Fruit fly (Drosophila melanogaster) whole organism, embryonic: ENCODE results near the gene qless.

Experiments used
- Antp ChIP-seq: fragments of 200-800 bp; sonication (Bioruptor generic); optimal IDR thresholded peaks from 3 replicates; lab custom pipeline; 2016; ENCODE audit warnings: missing biosample characterization, missing genetic modification characterization
- BtbVII ChIP-seq: fragments of 200-800 bp; sonication (Bioruptor generic); optimal IDR thresholded peaks from 3 replicates; lab custom pipeline; 2017; ENCODE audit warnings: missing biosample characterization, mild to moderate bottlenecking, missing genetic modification characterization
- CG10366 ChIP-seq: fragments of 200-800 bp; sonication (Bioruptor generic); IDR thresholded peaks from 2 replicates; pipeline ENCODE4 v1.3.6; 2022; ENCODE audit warnings: missing biosample characterization, missing genetic modification characterization
- CG1233 ChIP-seq: fragments of 200-800 bp; sonication (Bioruptor generic); optimal IDR thresholded peaks from 4 replicates; lab custom pipeline; 2018; ENCODE audit warnings: missing biosample characterization, mild to moderate bottlenecking, missing genetic modification characterization
- CG13123 ChIP-seq: fragments of 200-800 bp; sonication (Bioruptor generic); optimal IDR thresholded peaks from 2 replicates; lab custom pipeline; 2016; ENCODE audit warnings: missing biosample characterization, missing genetic modification characterization
- CG13287 ChIP-seq: fragments of 200-800 bp; sonication (Bioruptor generic); IDR thresholded peaks from 2 replicates; pipeline ENCODE4 v1.3.6; 2022; ENCODE audit warnings: missing biosample characterization, missing genetic modification characterization; ENCODE audit not compliant: partially characterized antibody
- CG13296 ChIP-seq: fragments of 200-800 bp; sonication (Bioruptor generic); optimal IDR thresholded peaks from 3 replicates; lab custom pipeline; 2018; ENCODE audit warnings: missing biosample characterization, mild to moderate bottlenecking, missing genetic modification characterization
- CG13775 ChIP-seq: fragments of 200-800 bp; sonication (Bioruptor generic); optimal IDR thresholded peaks from 3 replicates; lab custom pipeline; 2017; ENCODE audit warnings: missing biosample characterization, mild to moderate bottlenecking, missing genetic modification characterization
- CG1832 ChIP-seq: fragments of 200-800 bp; sonication (Bioruptor generic); optimal IDR thresholded peaks from 2 replicates; lab custom pipeline; 2017; ENCODE audit warnings: missing biosample characterization, mild to moderate bottlenecking, missing genetic modification characterization, inconsistent platforms
- CG18764 ChIP-seq: fragments of 200-800 bp; sonication (Bioruptor generic); optimal IDR thresholded peaks from 3 replicates; lab custom pipeline; 2016; ENCODE audit warnings: missing biosample characterization, missing genetic modification characterization
- CG2120 ChIP-seq: fragments of 200-800 bp; sonication (Bioruptor generic); optimal IDR thresholded peaks from 3 replicates; lab custom pipeline; 2016; ENCODE audit warnings: missing biosample characterization, missing genetic modification characterization
- CG2678 ChIP-seq: fragments of 200-800 bp; sonication (Bioruptor generic); optimal IDR thresholded peaks from 3 replicates; lab custom pipeline; 2019; ENCODE audit warnings: missing biosample characterization, mild to moderate bottlenecking, missing genetic modification characterization, moderate library complexity
- CG2889 ChIP-seq: fragments of 200-800 bp; sonication (Bioruptor generic); IDR thresholded peaks from 3 replicates; pipeline ENCODE4 v1.3.6; 2022; ENCODE audit warnings: missing biosample characterization, missing genetic modification characterization
- CG31388 ChIP-seq: fragments of 200-800 bp; sonication (Bioruptor generic); optimal IDR thresholded peaks from 2 replicates; lab custom pipeline; 2016; ENCODE audit warnings: missing biosample characterization, missing genetic modification characterization
- CG33213 ChIP-seq: fragments of 200-800 bp; sonication (Bioruptor generic); optimal IDR thresholded peaks from 3 replicates; lab custom pipeline; 2016; ENCODE audit warnings: missing biosample characterization, missing genetic modification characterization
- CG3847 ChIP-seq: fragments of 200-800 bp; sonication (Bioruptor generic); IDR thresholded peaks from 2 replicates; pipeline ENCODE4 v1.3.6; 2022; ENCODE audit warnings: missing biosample characterization, missing genetic modification characterization
- CG6854 ChIP-seq: fragments of 200-800 bp; sonication (Bioruptor generic); optimal IDR thresholded peaks from 3 replicates; lab custom pipeline; 2017; ENCODE audit warnings: missing biosample characterization, mild to moderate bottlenecking, missing genetic modification characterization
- CG7745 ChIP-seq: fragments of 200-800 bp; sonication (Bioruptor generic); optimal IDR thresholded peaks from 2 replicates; lab custom pipeline; 2018; ENCODE audit warnings: missing biosample characterization, mild to moderate bottlenecking, missing genetic modification characterization, moderate library complexity
- CG7786 ChIP-seq: fragments of 200-800 bp; sonication (Bioruptor generic); optimal IDR thresholded peaks from 2 replicates; lab custom pipeline; 2016; ENCODE audit warnings: missing biosample characterization, missing genetic modification characterization
- CG8944 ChIP-seq: fragments of 200-800 bp; sonication (Bioruptor generic); optimal IDR thresholded peaks from 3 replicates; lab custom pipeline; 2016; ENCODE audit warnings: missing biosample characterization, missing genetic modification characterization
- D ChIP-seq, 2 experiments: fragments of 200-800 bp in 1 of 2; fragments of >200 bp in 1 of 2; sonication (Bioruptor generic) in 1 of 2; optimal IDR thresholded peaks; 2 replicates in 1 of 2; 3 replicates in 1 of 2; lab custom pipeline; 2017; ENCODE audit warnings: mild to moderate bottlenecking in 1 of 2, missing biosample characterization in 1 of 2, missing genetic modification characterization in 1 of 2, missing genetic modification reagents in 1 of 2
- Dfd ChIP-seq, 2 experiments: fragments of >200 bp; optimal IDR thresholded peaks; 2 replicates each; lab custom pipeline; 2017; ENCODE audit warnings: missing biosample characterization in 2 of 2, missing genetic modification characterization in 2 of 2
- Doc2 ChIP-seq: fragments of 200-800 bp; sonication (Bioruptor generic); IDR thresholded peaks from 2 replicates; pipeline ENCODE4 v1.3.6; 2022; ENCODE audit warnings: missing biosample characterization, missing genetic modification characterization
- Dp ChIP-seq: fragments of 200-800 bp; sonication (Bioruptor generic); optimal IDR thresholded peaks from 2 replicates; lab custom pipeline; 2018; ENCODE audit warnings: missing biosample characterization, mild to moderate bottlenecking, missing genetic modification characterization, moderate library complexity
- HLH4C ChIP-seq: fragments of 200-800 bp; sonication (Bioruptor generic); IDR thresholded peaks from 3 replicates; pipeline ENCODE4 v1.3.6; 2022; ENCODE audit warnings: missing biosample characterization, missing genetic modification characterization; ENCODE audit not compliant: partially characterized antibody
- Hmx ChIP-seq: fragments of 200-800 bp; sonication (Bioruptor generic); optimal IDR thresholded peaks from 2 replicates; lab custom pipeline; 2016; ENCODE audit warnings: missing biosample characterization, missing genetic modification characterization
- Hr78 ChIP-seq, 2 experiments: fragments of 200-800 bp in 1 of 2; fragments of >200 bp in 1 of 2; sonication (Bioruptor generic) in 1 of 2; optimal IDR thresholded peaks; 2 replicates each; lab custom pipeline; 2017 to 2019; ENCODE audit warnings: missing biosample characterization in 2 of 2, missing genetic modification characterization in 2 of 2, mild to moderate bottlenecking in 1 of 2, moderate library complexity in 1 of 2
- Mes4 ChIP-seq: fragments of 200-800 bp; sonication (Bioruptor generic); optimal IDR thresholded peaks from 2 replicates; lab custom pipeline; 2016; ENCODE audit warnings: missing biosample characterization, missing genetic modification characterization
- Nf-YA ChIP-seq: fragments of 200-800 bp; sonication (Bioruptor generic); IDR thresholded peaks from 2 replicates; pipeline ENCODE4 v1.3.6; 2022; ENCODE audit warnings: missing biosample characterization, missing genetic modification characterization
- Scr ChIP-seq: fragments of 200-800 bp; sonication (Bioruptor generic); IDR thresholded peaks from 2 replicates; pipeline ENCODE4 v1.3.6; 2022; ENCODE audit warnings: missing biosample characterization, missing genetic modification characterization; ENCODE audit not compliant: partially characterized antibody
- Six4 ChIP-seq: fragments of 200-800 bp; sonication (Bioruptor generic); optimal IDR thresholded peaks from 2 replicates; lab custom pipeline; 2016; ENCODE audit warnings: missing biosample characterization, missing genetic modification characterization
- TFAM ChIP-seq: fragments of 200-800 bp; sonication (Bioruptor generic); optimal IDR thresholded peaks from 2 replicates; lab custom pipeline; 2017; ENCODE audit warnings: missing biosample characterization, missing genetic modification characterization, inconsistent platforms
- Vsx1 ChIP-seq: fragments of 200-800 bp; sonication (Bioruptor generic); optimal IDR thresholded peaks from 2 replicates; lab custom pipeline; 2017; ENCODE audit warnings: missing biosample characterization, mild to moderate bottlenecking, missing genetic modification characterization, missing genetic modification reagents
- ap ChIP-seq: fragments of 200-800 bp; sonication (Bioruptor generic); IDR thresholded peaks from 2 replicates; pipeline ENCODE4 v1.3.6; 2022; ENCODE audit warnings: missing biosample characterization, missing genetic modification characterization
- btn ChIP-seq: fragments of 200-800 bp; sonication (Bioruptor generic); optimal IDR thresholded peaks from 2 replicates; lab custom pipeline; 2016; ENCODE audit warnings: missing biosample characterization, missing genetic modification characterization
- cad ChIP-seq: fragments of >200 bp; optimal IDR thresholded peaks from 2 replicates; lab custom pipeline; 2017; ENCODE audit warnings: missing biosample characterization, missing genetic modification characterization
- caup ChIP-seq: fragments of 200-800 bp; sonication (Bioruptor generic); optimal IDR thresholded peaks from 3 replicates; lab custom pipeline; 2017; ENCODE audit warnings: missing biosample characterization, mild to moderate bottlenecking, missing genetic modification characterization, moderate library complexity; ENCODE audit not compliant: severe bottlenecking
- ems ChIP-seq: fragments of 200-800 bp; sonication (Bioruptor generic); optimal IDR thresholded peaks from 3 replicates; lab custom pipeline; 2016; ENCODE audit warnings: missing biosample characterization, missing genetic modification characterization
- ftz-f1 ChIP-seq: fragments of 200-800 bp; sonication (Bioruptor generic); optimal IDR thresholded peaks from 2 replicates; lab custom pipeline; 2016; ENCODE audit warnings: missing biosample characterization, missing genetic modification characterization
- gsb-n ChIP-seq: fragments of 200-800 bp; sonication (Bioruptor generic); optimal IDR thresholded peaks from 3 replicates; lab custom pipeline; 2018; ENCODE audit warnings: missing biosample characterization, mild to moderate bottlenecking, missing genetic modification characterization
- onecut ChIP-seq: fragments of 200-800 bp; sonication (Bioruptor generic); IDR thresholded peaks from 2 replicates; pipeline ENCODE4 v1.3.6; 2022; ENCODE audit warnings: missing biosample characterization, missing genetic modification characterization
- pho ChIP-seq: fragments of 200-800 bp; sonication (Bioruptor generic); optimal IDR thresholded peaks from 2 replicates; lab custom pipeline; 2016; ENCODE audit warnings: missing biosample characterization, missing genetic modification characterization
- ranshi ChIP-seq: fragments of 200-800 bp; sonication (Bioruptor generic); IDR thresholded peaks from 2 replicates; pipeline ENCODE4 v1.3.6; 2022; ENCODE audit warnings: missing biosample characterization, missing genetic modification characterization
- schlank ChIP-seq: fragments of 200-800 bp; sonication (Bioruptor generic); optimal IDR thresholded peaks from 2 replicates; lab custom pipeline; 2018; ENCODE audit warnings: missing biosample characterization, mild to moderate bottlenecking, missing genetic modification characterization
- slbo ChIP-seq: fragments of 200-800 bp; sonication (Bioruptor generic); IDR thresholded peaks from 2 replicates; pipeline ENCODE4 v1.3.6; 2022; ENCODE audit warnings: missing biosample characterization, missing genetic modification characterization
- stc ChIP-seq: fragments of 200-800 bp; sonication (Bioruptor generic); IDR thresholded peaks from 2 replicates; pipeline ENCODE4 v1.3.6; 2022; ENCODE audit warnings: missing biosample characterization, missing genetic modification characterization
- toy ChIP-seq: fragments of 200-800 bp; sonication (Bioruptor generic); IDR thresholded peaks from 2 replicates; pipeline ENCODE4 v1.3.6; 2022; ENCODE audit warnings: missing biosample characterization, missing genetic modification characterization
- wek ChIP-seq: fragments of 200-800 bp; sonication (Bioruptor generic); optimal IDR thresholded peaks from 3 replicates; lab custom pipeline; 2018; ENCODE audit warnings: missing biosample characterization, mild to moderate bottlenecking, missing genetic modification characterization, moderate library complexity
- zfh1 ChIP-seq: fragments of 200-800 bp; sonication (Bioruptor generic); IDR thresholded peaks from 3 replicates; pipeline ENCODE4 v1.3.6; 2022; ENCODE audit warnings: missing biosample characterization, missing genetic modification characterization

qless gene

dm6 chr3R:31222125-31222889 lies 30.1 kb downstream of the qless start (continued):
- TF ChIP-seq pho (GFP tag; lab: Kevin White, UChicago): peak; percentile 84
- TF ChIP-seq CG31388 (GFP tag; lab: Kevin White, UChicago): peak; percentile 21
- no peak for TF ChIP-seq CG10366
- peak; percentile 77 for TF ChIP-seq CG33213
- peak; percentile 70 for TF ChIP-seq BtbVII
- TF ChIP-seq CG1233: peak; percentile 76
- TF ChIP-seq Scr (GFP tag; lab: Robert Waterston, UW): no peak
- TF ChIP-seq CG3847: no peak
- peak; percentile 89 for TF ChIP-seq CG7786 (GFP tag; lab: Kevin White, UChicago)
- TF ChIP-seq CG2678 (tag; lab: Kevin White, UChicago): peak; percentile 91
- no peak for TF ChIP-seq CG7745 (tag; lab: Kevin White, UChicago)
- peak; percentile 68 for TF ChIP-seq CG8944
- no peak for TF ChIP-seq ranshi (GFP tag; lab: Robert Waterston, UW)
- peak; percentile 35 for TF ChIP-seq btn (GFP tag; lab: Kevin White, UChicago)
- TF ChIP-seq D (optimal IDR thresholded peaks at IDR 0.05; lab: Kevin White, UChicago): no peak
- peak; percentile 73 for TF ChIP-seq D (GFP tag; optimal IDR thresholded peaks at IDR 0.05; lab: Kevin White, UChicago)
- TF ChIP-seq cad (GFP tag; lab: Kevin White, UChicago): no peak
- TF ChIP-seq Hmx (GFP tag; lab: Kevin White, UChicago): peak; percentile 40
- peak; percentile 89 for TF ChIP-seq caup (GFP tag; lab: Kevin White, UChicago)
- peak; percentile 92 for TF ChIP-seq CG2120
- no peak for TF ChIP-seq slbo (GFP tag; lab: Robert Waterston, UW)
- TF ChIP-seq gsb-n (tag; lab: Kevin White, UChicago): peak; percentile 74
- TF ChIP-seq ems (GFP tag; lab: Kevin White, UChicago): peak; percentile 77
- no peak for TF ChIP-seq toy (GFP tag; lab: Robert Waterston, UW)
- TF ChIP-seq ftz-f1 (GFP tag; lab: Kevin White, UChicago): no peak
- TF ChIP-seq Dp (GFP tag; lab: Kevin White, UChicago): no peak
- no peak for TF ChIP-seq ap
- TF ChIP-seq CG13287 (GFP tag; lab: Robert Waterston, UW): no peak
- TF ChIP-seq Nf-YA: no peak
- no peak for TF ChIP-seq CG2889 (GFP tag; lab: Robert Waterston, UW)
- TF ChIP-seq Vsx1 (GFP tag; lab: Kevin White, UChicago): peak; percentile 52
- peak; percentile 53 for TF ChIP-seq CG13123 (GFP tag; lab: Kevin White, UChicago)
- peak; percentile 82 for TF ChIP-seq Mes4 (GFP tag; lab: Kevin White, UChicago)
- peak; percentile 71 for TF ChIP-seq Six4 (GFP tag; lab: Kevin White, UChicago)
- peak; percentile 71 for TF ChIP-seq CG18764 (GFP tag; lab: Kevin White, UChicago)
- TF ChIP-seq TFAM (GFP tag; lab: Kevin White, UChicago): peak; percentile 16
- no peak for TF ChIP-seq Doc2 (GFP tag; lab: Robert Waterston, UW)
- TF ChIP-seq Hr78 (GFP tag; optimal IDR thresholded peaks at IDR 0.05; lab: Kevin White, UChicago): peak in 1 of 2 experiments; percentile 16
- peak; percentile 97 for TF ChIP-seq onecut (GFP tag; lab: Robert Waterston, UW)
- TF ChIP-seq stc: no peak
- TF ChIP-seq CG13775: peak; percentile 83
- TF ChIP-seq Antp (GFP tag; lab: Kevin White, UChicago): peak; percentile 89
- peak; percentile 72 for TF ChIP-seq schlank
- TF ChIP-seq Dfd (GFP tag; optimal IDR thresholded peaks at IDR 0.05; lab: Kevin White, UChicago): no peak
- TF ChIP-seq zfh1 (GFP tag; lab: Robert Waterston, UW): no peak
- peak; percentile 48 for TF ChIP-seq CG6854 (GFP tag; lab: Kevin White, UChicago)
- TF ChIP-seq CG13296: peak; percentile 78
- no peak for TF ChIP-seq HLH4C (GFP tag; lab: Robert Waterston, UW)
- no peak for TF ChIP-seq CG1832 (GFP tag; lab: Kevin White, UChicago)
- TF ChIP-seq wek (GFP tag; lab: Kevin White, UChicago): peak; percentile 62
